Fruit fly (Drosophila melanogaster): ENCODE results near the gene CG10026.
A peak's percentile ranks its signal among the peaks of the same experiment; 100 is the strongest.

The CG10026 gene

dm6 chr2L:19452535-19453317 lies 1.3 kb upstream of the CG10026 start:
- TF ChIP-seq ranshi (GFP tag; IDR thresholded peaks at IDR 0.05) (peak; percentile 45; the same call in 1 of the 2 replicates), H15 (GFP tag; IDR thresholded peaks at IDR 0.05) (no peak), Fer1 (GFP tag; optimal IDR thresholded peaks at IDR 0.05) (peak; percentile 19), sob (GFP tag; IDR thresholded peaks at IDR 0.05) (0 out of 2 replicates have a peak, but pooled peaks have one; percentile 29), Fer3 (tag; optimal IDR thresholded peaks at IDR 0.05) (no peak), Nf-YA (GFP tag; IDR thresholded peaks at IDR 0.05) (no peak), Dad (GFP tag; optimal IDR thresholded peaks at IDR 0.05) (no peak), bowl (GFP tag; IDR thresholded peaks at IDR 0.05) (no peak), ttk (GFP tag; IDR thresholded peaks at IDR 0.05) (no peak), CG15601 (tag; optimal IDR thresholded peaks at IDR 0.05) (no peak), gt (GFP tag; IDR thresholded peaks at IDR 0.05) (no peak), pum (GFP tag; optimal IDR thresholded peaks at IDR 0.05) (no peak), chinmo (GFP tag; IDR thresholded peaks at IDR 0.05; ENCODE audit: partially characterized antibody) (no peak), dpn (GFP tag; optimal IDR thresholded peaks at IDR 0.05) (peak; percentile 17 to 38), salm (tag; optimal IDR thresholded peaks at IDR 0.05) (no peak), CG8924 (tag; optimal IDR thresholded peaks at IDR 0.05) (no peak), CG17568 (GFP tag; optimal IDR thresholded peaks at IDR 0.05) (no peak), lilli (GFP tag; optimal IDR thresholded peaks at IDR 0.05) (peak; percentile 40), ewg (GFP tag; optimal IDR thresholded peaks at IDR 0.05) (peak; percentile 87), CG13624 (GFP tag; optimal IDR thresholded peaks at IDR 0.05) (no peak), CG7357 (GFP tag; IDR thresholded peaks at IDR 0.05) (no peak), zen (tag; optimal IDR thresholded peaks at IDR 0.05) (no peak), sna (GFP tag; IDR thresholded peaks at IDR 0.05; ENCODE audit: partially characterized antibody) (no peak; the same call in 1 of the 2 replicates), CG18011 (GFP tag; optimal IDR thresholded peaks at IDR 0.05) (no peak), knrl (GFP tag; IDR thresholded peaks at IDR 0.05; ENCODE audit: partially characterized antibody) (peak; percentile 17; the same call in 1 of the 3 replicates), Sox102F (GFP tag; optimal IDR thresholded peaks at IDR 0.05) (peak; percentile 24), Awh (GFP tag; IDR thresholded peaks at IDR 0.05) (no peak), Bgb (GFP tag; IDR thresholded peaks at IDR 0.05; ENCODE audit: partially characterized antibody) (peak; percentile 7; the same call in 1 of the 2 replicates), CG4617 (GFP tag; optimal IDR thresholded peaks at IDR 0.05; ENCODE audit: borderline replicate concordance) (no peak), chm (GFP tag; IDR thresholded peaks at IDR 0.05) (no peak), Mes4 (GFP tag; optimal IDR thresholded peaks at IDR 0.05) (no peak), CG13123 (GFP tag; optimal IDR thresholded peaks at IDR 0.05) (no peak), CG7786 (GFP tag; optimal IDR thresholded peaks at IDR 0.05) (no peak), CG4730 (GFP tag; IDR thresholded peaks at IDR 0.05) (0 out of 2 replicates have a peak, but pooled peaks have one; percentile 33), fd102C (GFP tag; optimal IDR thresholded peaks at IDR 0.05) (no peak), h (optimal IDR thresholded peaks at IDR 0.05) (no peak), CG1792 (GFP tag; optimal IDR thresholded peaks at IDR 0.05) (no peak), unpg (GFP tag; optimal IDR thresholded peaks at IDR 0.05) (peak; percentile 23), Six4 (GFP tag; optimal IDR thresholded peaks at IDR 0.05) (peak; percentile 27), Eip74EF (GFP tag; optimal IDR thresholded peaks at IDR 0.05) (no peak), bsh (GFP tag; optimal IDR thresholded peaks at IDR 0.05) (peak in 1 of 2 experiments; percentile 13), CG7928 (GFP tag; optimal IDR thresholded peaks at IDR 0.05) (no peak), CG9437 (GFP tag; optimal IDR thresholded peaks at IDR 0.05) (no peak), btn (GFP tag; optimal IDR thresholded peaks at IDR 0.05) (no peak), CG32532 (GFP tag; IDR thresholded peaks at IDR 0.05) (peak; percentile 37; the same call in 1 of the 2 replicates), CrebB (tag; optimal IDR thresholded peaks at IDR 0.05) (no peak), Mrtf (GFP tag; IDR thresholded peaks at IDR 0.05) (no peak), Drgx (GFP tag; IDR thresholded peaks at IDR 0.05) (peak; percentile 60), fd3F (GFP tag; optimal IDR thresholded peaks at IDR 0.05) (no peak)
